Fruit fly (Drosophila melanogaster) S2 (cell line): ENCODE results near the gene CG34384.

Experiments used
- CG8478 ChIP-seq: fragments of >200 bp; optimal IDR thresholded peaks from 2 replicates; lab custom pipeline; 2018
- CTCF ChIP-seq, 2 experiments: fragments of >200 bp; optimal IDR thresholded peaks; 2 replicates each; lab custom pipeline; 2018

- TF ChIP-seq CTCF (optimal IDR thresholded peaks at IDR 0.05; lab: Kevin White, UChicago) (no peak), CG8478 (lab: Kevin White, UChicago) (no peak)
Observed at dm6 chr3R:7813981-7814529, at the start of gene CG34384.
